Fruit fly (Drosophila melanogaster) whole organism, embryonic: Measurements from ENCODE around the gene Hsp22.

Experiments
- Antp ChIP-seq: fragments of 200-800 bp; sonication (Bioruptor generic); optimal IDR thresholded peaks from 3 replicates; lab custom pipeline; 2016; ENCODE audit warnings: missing biosample characterization, missing genetic modification characterization
- Atf3 ChIP-seq: fragments of 200-800 bp; sonication (Bioruptor generic); optimal IDR thresholded peaks from 3 replicates; lab custom pipeline; 2016; ENCODE audit warnings: missing biosample characterization, missing genetic modification characterization
- Bdp1 ChIP-seq: fragments of 200-800 bp; sonication (Bioruptor generic); optimal IDR thresholded peaks from 3 replicates; lab custom pipeline; 2016; ENCODE audit warnings: missing biosample characterization, missing genetic modification characterization
- CG10959 ChIP-seq: fragments of 200-800 bp; sonication (Bioruptor generic); IDR thresholded peaks from 2 replicates; pipeline ENCODE4 v1.3.6; 2022; ENCODE audit warnings: missing biosample characterization, missing genetic modification characterization
- CG11695 ChIP-seq: fragments of 200-800 bp; sonication (Bioruptor generic); IDR thresholded peaks from 3 replicates; pipeline ENCODE4 v1.3.6; 2022; ENCODE audit warnings: missing biosample characterization, missing genetic modification characterization
- CG12236 ChIP-seq: fragments of 200-800 bp; sonication (Bioruptor generic); optimal IDR thresholded peaks from 2 replicates; lab custom pipeline; 2016; ENCODE audit warnings: missing biosample characterization, missing genetic modification characterization
- CG14441 ChIP-seq: fragments of 200-800 bp; sonication (Bioruptor generic); IDR thresholded peaks from 2 replicates; pipeline ENCODE4 v1.3.6; 2022; ENCODE audit warnings: missing biosample characterization, missing genetic modification characterization
- CG15073 ChIP-seq: fragments of 200-800 bp; sonication (Bioruptor generic); optimal IDR thresholded peaks from 2 replicates; lab custom pipeline; 2016; ENCODE audit warnings: missing biosample characterization, missing genetic modification characterization
- CG15601 ChIP-seq: fragments of 200-800 bp; sonication (Bioruptor generic); optimal IDR thresholded peaks from 3 replicates; lab custom pipeline; 2019; ENCODE audit warnings: missing biosample characterization, mild to moderate bottlenecking, missing genetic modification characterization, moderate library complexity
- CG18476 ChIP-seq: fragments of 200-800 bp; sonication (Bioruptor generic); optimal IDR thresholded peaks from 2 replicates; lab custom pipeline; 2016; ENCODE audit warnings: missing biosample characterization, mild to moderate bottlenecking, missing genetic modification characterization
- CG18599 ChIP-seq: fragments of 200-800 bp; sonication (Bioruptor generic); optimal IDR thresholded peaks from 3 replicates; lab custom pipeline; 2017; ENCODE audit warnings: missing biosample characterization, missing genetic modification characterization, mild to moderate bottlenecking, moderate library complexity, missing genetic modification reagents
- CG18764 ChIP-seq: fragments of 200-800 bp; sonication (Bioruptor generic); optimal IDR thresholded peaks from 3 replicates; lab custom pipeline; 2016; ENCODE audit warnings: missing biosample characterization, missing genetic modification characterization
- CG30431 ChIP-seq: fragments of 200-800 bp; sonication (Bioruptor generic); optimal IDR thresholded peaks from 2 replicates; lab custom pipeline; 2017; ENCODE audit warnings: missing biosample characterization, missing genetic modification characterization
- CG3726 ChIP-seq: fragments of 200-800 bp; sonication (Bioruptor generic); IDR thresholded peaks from 3 replicates; pipeline ENCODE4, ENCODE4 v1.3.6; 2022; ENCODE audit warnings: missing biosample characterization, missing genetic modification characterization
- CG7357 ChIP-seq: fragments of 200-800 bp; sonication (Bioruptor generic); IDR thresholded peaks from 3 replicates; pipeline ENCODE4 v1.3.6; 2022; ENCODE audit warnings: missing biosample characterization, missing genetic modification characterization
- CG8944 ChIP-seq: fragments of 200-800 bp; sonication (Bioruptor generic); optimal IDR thresholded peaks from 3 replicates; lab custom pipeline; 2016; ENCODE audit warnings: missing biosample characterization, missing genetic modification characterization
- CG9876 ChIP-seq: fragments of 200-800 bp; sonication (Bioruptor generic); optimal IDR thresholded peaks from 2 replicates; lab custom pipeline; 2016; ENCODE audit warnings: missing biosample characterization, missing genetic modification characterization
- D ChIP-seq, 2 experiments: fragments of 200-800 bp in 1 of 2; fragments of >200 bp in 1 of 2; sonication (Bioruptor generic) in 1 of 2; optimal IDR thresholded peaks; 2 replicates in 1 of 2; 3 replicates in 1 of 2; lab custom pipeline; 2017; ENCODE audit warnings: mild to moderate bottlenecking in 1 of 2, missing biosample characterization in 1 of 2, missing genetic modification characterization in 1 of 2, missing genetic modification reagents in 1 of 2
- Dip2 ChIP-seq: fragments of 200-800 bp; sonication (Bioruptor generic); IDR thresholded peaks from 2 replicates; pipeline ENCODE4 v1.3.6; 2022; ENCODE audit warnings: missing biosample characterization, missing genetic modification characterization
- Doc3 ChIP-seq: fragments of 200-800 bp; sonication (Bioruptor generic); IDR thresholded peaks from 3 replicates; pipeline ENCODE4 v1.3.6; 2022; ENCODE audit warnings: missing biosample characterization, missing genetic modification characterization; ENCODE audit not compliant: partially characterized antibody
- HLH4C ChIP-seq: fragments of 200-800 bp; sonication (Bioruptor generic); IDR thresholded peaks from 3 replicates; pipeline ENCODE4 v1.3.6; 2022; ENCODE audit warnings: missing biosample characterization, missing genetic modification characterization; ENCODE audit not compliant: partially characterized antibody
- HLH54F ChIP-seq: fragments of 200-800 bp; sonication (Bioruptor generic); optimal IDR thresholded peaks from 3 replicates; lab custom pipeline; 2016; ENCODE audit warnings: missing biosample characterization, missing genetic modification characterization
- Hey ChIP-seq: fragments of 200-800 bp; sonication (Bioruptor generic); optimal IDR thresholded peaks from 3 replicates; lab custom pipeline; 2018; ENCODE audit warnings: missing biosample characterization, mild to moderate bottlenecking, missing genetic modification characterization
- Hr78 ChIP-seq, 2 experiments: fragments of 200-800 bp in 1 of 2; fragments of >200 bp in 1 of 2; sonication (Bioruptor generic) in 1 of 2; optimal IDR thresholded peaks; 2 replicates each; lab custom pipeline; 2017 to 2019; ENCODE audit warnings: missing biosample characterization in 2 of 2, missing genetic modification characterization in 2 of 2, mild to moderate bottlenecking in 1 of 2, moderate library complexity in 1 of 2
- Hsf ChIP-seq: fragments of 200-800 bp; sonication (Bioruptor generic); optimal IDR thresholded peaks from 3 replicates; lab custom pipeline; 2016; ENCODE audit warnings: missing biosample characterization, missing genetic modification characterization
- NfI ChIP-seq: fragments of 200-800 bp; sonication (Bioruptor generic); optimal IDR thresholded peaks from 3 replicates; lab custom pipeline; 2018; ENCODE audit warnings: missing biosample characterization, mild to moderate bottlenecking, missing genetic modification characterization, moderate library complexity
- Poxn ChIP-seq: fragments of 200-800 bp; sonication (Bioruptor generic); IDR thresholded peaks from 2 replicates; pipeline ENCODE4 v1.3.6; 2022; ENCODE audit warnings: missing biosample characterization, missing genetic modification characterization
- Ptx1 ChIP-seq: fragments of 200-800 bp; sonication (Bioruptor generic); IDR thresholded peaks from 2 replicates; pipeline ENCODE4 v1.3.6; 2022; ENCODE audit warnings: missing biosample characterization, missing genetic modification characterization
- Six4 ChIP-seq: fragments of 200-800 bp; sonication (Bioruptor generic); optimal IDR thresholded peaks from 2 replicates; lab custom pipeline; 2016; ENCODE audit warnings: missing biosample characterization, missing genetic modification characterization
- ara ChIP-seq: fragments of 200-800 bp; sonication (Bioruptor generic); IDR thresholded peaks from 2 replicates; pipeline ENCODE4 v1.3.6; 2022; ENCODE audit warnings: missing biosample characterization, missing genetic modification characterization
- bcd ChIP-seq: fragments of 200-800 bp; sonication (Bioruptor generic); optimal IDR thresholded peaks from 2 replicates; lab custom pipeline; 2017; ENCODE audit warnings: missing biosample characterization, mild to moderate bottlenecking, missing genetic modification characterization
- btn ChIP-seq: fragments of 200-800 bp; sonication (Bioruptor generic); optimal IDR thresholded peaks from 2 replicates; lab custom pipeline; 2016; ENCODE audit warnings: missing biosample characterization, missing genetic modification characterization
- ci ChIP-seq: fragments of 200-800 bp; sonication (Bioruptor generic); IDR thresholded peaks from 3 replicates; pipeline ENCODE4 v1.3.6; 2022; ENCODE audit warnings: missing biosample characterization, missing genetic modification characterization
- dysf ChIP-seq: fragments of 200-800 bp; sonication (Bioruptor generic); IDR thresholded peaks from 3 replicates; pipeline ENCODE4 v1.3.6; 2022; ENCODE audit warnings: missing biosample characterization, missing genetic modification characterization
- ewg ChIP-seq: fragments of 200-800 bp; sonication (Bioruptor generic); optimal IDR thresholded peaks from 3 replicates; lab custom pipeline; 2017; ENCODE audit warnings: mild to moderate bottlenecking, missing biosample characterization, missing genetic modification reagents, missing genetic modification characterization
- eyg ChIP-seq: fragments of 200-800 bp; sonication (Bioruptor generic); optimal IDR thresholded peaks from 3 replicates; lab custom pipeline; 2016; ENCODE audit warnings: missing biosample characterization, missing genetic modification characterization
- gt ChIP-seq: fragments of 200-800 bp; sonication (Bioruptor generic); IDR thresholded peaks from 2 replicates; pipeline ENCODE4 v1.3.6; 2022; ENCODE audit warnings: missing biosample characterization, missing genetic modification characterization
- insv ChIP-seq, 2 experiments: fragments of 200-800 bp; sonication (Bioruptor generic); optimal IDR thresholded peaks; 3 replicates each; lab custom pipeline; 2016 to 2018; ENCODE audit warnings: missing biosample characterization in 2 of 2, missing genetic modification characterization in 2 of 2
- lilli ChIP-seq: fragments of 200-800 bp; sonication (Bioruptor generic); optimal IDR thresholded peaks from 3 replicates; lab custom pipeline; 2016; ENCODE audit warnings: missing biosample characterization, missing genetic modification characterization
- lov ChIP-seq, 2 experiments: fragments of 200-800 bp in 1 of 2; fragments of >200 bp in 1 of 2; sonication (Bioruptor generic) in 1 of 2; IDR thresholded peaks in 1 of 2; optimal IDR thresholded peaks in 1 of 2; 2 replicates in 1 of 2; 3 replicates in 1 of 2; pipeline versions ENCODE4 v1.3.6 to Lab custom; 2017 to 2022; ENCODE audit warnings: missing biosample characterization in 1 of 2, missing genetic modification characterization in 1 of 2
- luna ChIP-seq: fragments of 200-800 bp; sonication (Bioruptor generic); optimal IDR thresholded peaks from 2 replicates; lab custom pipeline; 2016; ENCODE audit warnings: missing biosample characterization, missing genetic modification characterization
- nerfin-1 ChIP-seq: fragments of 200-800 bp; sonication (Bioruptor generic); optimal IDR thresholded peaks from 3 replicates; lab custom pipeline; 2019; ENCODE audit warnings: missing biosample characterization, mild to moderate bottlenecking, missing genetic modification characterization, moderate library complexity
- onecut ChIP-seq: fragments of 200-800 bp; sonication (Bioruptor generic); IDR thresholded peaks from 2 replicates; pipeline ENCODE4 v1.3.6; 2022; ENCODE audit warnings: missing biosample characterization, missing genetic modification characterization
- pan ChIP-seq, 4 experiments: fragments of >200 bp in 3 of 4; fragments of 200-800 bp in 1 of 4; sonication (Bioruptor generic) in 1 of 4; optimal IDR thresholded peaks in 3 of 4; IDR thresholded peaks in 1 of 4; 2 replicates each; pipeline versions ENCODE4 v1.3.6 to Lab custom; 2017 to 2022; ENCODE audit warnings: missing biosample characterization in 2 of 4, missing genetic modification characterization in 2 of 4, mixed read lengths in 1 of 4
- sim ChIP-seq: fragments of 200-800 bp; sonication (Bioruptor generic); IDR thresholded peaks from 2 replicates; pipeline ENCODE4 v1.3.6; 2022; ENCODE audit warnings: missing biosample characterization, missing genetic modification characterization
- stc ChIP-seq: fragments of 200-800 bp; sonication (Bioruptor generic); IDR thresholded peaks from 2 replicates; pipeline ENCODE4 v1.3.6; 2022; ENCODE audit warnings: missing biosample characterization, missing genetic modification characterization
- trem ChIP-seq: fragments of 200-800 bp; optimal IDR thresholded peaks from 3 replicates; lab custom pipeline; 2019; ENCODE audit warnings: missing biosample characterization, mild to moderate bottlenecking, missing genetic modification characterization, moderate library complexity
- zen ChIP-seq: fragments of 200-800 bp; sonication (Bioruptor generic); optimal IDR thresholded peaks from 3 replicates; lab custom pipeline; 2018; ENCODE audit warnings: missing biosample characterization, mild to moderate bottlenecking, missing genetic modification characterization, moderate library complexity
- zf30C ChIP-seq: fragments of 200-800 bp; sonication (Bioruptor generic); optimal IDR thresholded peaks from 3 replicates; lab custom pipeline; 2018; ENCODE audit warnings: missing biosample characterization, mild to moderate bottlenecking, missing genetic modification characterization

The Hsp22 gene

DNA sequence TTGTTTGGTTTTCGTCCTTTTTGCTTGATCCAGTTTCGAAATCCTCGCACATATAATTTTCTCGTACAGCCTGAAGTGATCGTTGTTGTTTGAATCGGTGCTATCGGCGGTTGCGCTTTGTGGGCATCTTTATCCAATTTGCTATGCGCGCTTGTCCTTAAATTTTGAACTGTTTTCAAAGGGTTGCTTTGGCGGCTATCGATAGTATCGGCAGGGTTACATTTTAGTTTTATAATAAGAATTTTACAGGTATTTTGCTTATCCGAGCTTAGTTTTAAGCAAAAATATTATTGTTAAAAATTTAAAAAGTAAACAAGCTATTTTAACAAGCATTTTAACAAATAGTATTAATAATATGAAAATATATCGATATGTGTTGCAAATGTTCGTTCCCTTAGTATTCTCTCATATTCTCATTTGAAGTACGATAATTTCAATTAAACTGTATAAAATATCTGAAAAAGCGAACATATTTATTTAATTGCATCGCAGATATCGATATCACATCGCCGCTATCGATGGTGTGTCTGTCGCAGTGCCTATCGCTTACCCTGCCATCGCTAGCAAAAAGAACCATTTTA lies 5.8 kb upstream of the Hsp22 start, which contains the start of the genes Klp67A and CG4452 (continued):
- peak; percentile 92 for TF ChIP-seq Doc3 (GFP tag; lab: Robert Waterston, UW)
- TF ChIP-seq NfI: no peak
- no peak for TF ChIP-seq Poxn (GFP tag; lab: Robert Waterston, UW)
- no peak for TF ChIP-seq lov (optimal IDR thresholded peaks at IDR 0.05; lab: Kevin White, UChicago)
- TF ChIP-seq lov (GFP tag; IDR thresholded peaks at IDR 0.05; lab: Robert Waterston, UW): no peak
- TF ChIP-seq nerfin-1 (tag; lab: Kevin White, UChicago): no peak
- no peak for TF ChIP-seq Antp
- no peak for TF ChIP-seq sim (GFP tag; lab: Robert Waterston, UW)
- no peak for TF ChIP-seq zf30C (GFP tag; lab: Kevin White, UChicago)
- TF ChIP-seq HLH4C (GFP tag; lab: Robert Waterston, UW): peak; percentile 92
- TF ChIP-seq Hey (tag; lab: Kevin White, UChicago): no peak
- no peak for TF ChIP-seq ara (GFP tag; lab: Robert Waterston, UW)
- TF ChIP-seq trem (tag; lab: Kevin White, UChicago): peak; percentile 77
- TF ChIP-seq CG12236: no peak
- TF ChIP-seq insv (GFP tag; optimal IDR thresholded peaks at IDR 0.05; lab: Kevin White, UChicago): peak in 1 of 2 experiments; percentile 39
- TF ChIP-seq dysf (GFP tag; lab: Robert Waterston, UW): peak; percentile 34; the same call in 2 of the 3 replicates
- no peak for TF ChIP-seq btn (GFP tag; lab: Kevin White, UChicago)
- TF ChIP-seq Bdp1: no peak
- TF ChIP-seq luna: no peak
- TF ChIP-seq zen: peak; percentile 69
- TF ChIP-seq HLH54F (GFP tag; lab: Kevin White, UChicago): no peak
- TF ChIP-seq CG7357: no peak
- peak; percentile 44; the same call in 1 of the 3 replicates for TF ChIP-seq ci (GFP tag; lab: Robert Waterston, UW)
- TF ChIP-seq Hsf: peak; percentile 48
- no peak for TF ChIP-seq Ptx1
- peak; percentile 60 for TF ChIP-seq CG15601 (tag; lab: Kevin White, UChicago)
- TF ChIP-seq CG10959 (GFP tag; lab: Robert Waterston, UW): no peak
- TF ChIP-seq ewg (GFP tag; lab: Kevin White, UChicago): peak; percentile 50
- no peak for TF ChIP-seq CG8944
- TF ChIP-seq eyg (GFP tag; lab: Kevin White, UChicago): no peak
- TF ChIP-seq pan (optimal IDR thresholded peaks at IDR 0.05; lab: Kevin White, UChicago): no peak
- TF ChIP-seq pan (GFP tag; optimal IDR thresholded peaks at IDR 0.05 in 1 of 2, IDR thresholded peaks at IDR 0.05 in 1 of 2): peak in 1 of 2 experiments; percentile 5
- no peak for TF ChIP-seq gt (GFP tag; lab: Robert Waterston, UW)
- 0 out of 2 replicates have a peak, but pooled peaks have one; percentile 13 for TF ChIP-seq CG14441
- no peak for TF ChIP-seq CG30431
- no peak for TF ChIP-seq Six4 (GFP tag; lab: Kevin White, UChicago)
- TF ChIP-seq CG9876 (GFP tag; lab: Kevin White, UChicago): no peak
- TF ChIP-seq CG3726 (GFP tag; lab: Robert Waterston, UW): no peak
- no peak for TF ChIP-seq Atf3 (GFP tag; lab: Kevin White, UChicago)
- no peak for TF ChIP-seq stc (GFP tag; lab: Robert Waterston, UW)
- TF ChIP-seq bcd (GFP tag; lab: Kevin White, UChicago): no peak
- peak; percentile 37 for TF ChIP-seq CG18476 (GFP tag; lab: Kevin White, UChicago)
- TF ChIP-seq onecut: no peak
- no peak for TF ChIP-seq Dip2 (GFP tag; lab: Robert Waterston, UW)
- TF ChIP-seq CG18764 (GFP tag; lab: Kevin White, UChicago): peak; percentile 17
- peak; percentile 45 for TF ChIP-seq CG18599 (GFP tag; lab: Kevin White, UChicago)
- TF ChIP-seq CG15073 (GFP tag; lab: Kevin White, UChicago): no peak
- TF ChIP-seq lilli (GFP tag; lab: Kevin White, UChicago): peak; percentile 58
- TF ChIP-seq Hr78 (GFP tag; optimal IDR thresholded peaks at IDR 0.05; lab: Kevin White, UChicago): no peak
- TF ChIP-seq D (optimal IDR thresholded peaks at IDR 0.05; lab: Kevin White, UChicago): no peak
- TF ChIP-seq D (GFP tag; optimal IDR thresholded peaks at IDR 0.05; lab: Kevin White, UChicago): no peak
- no peak for TF ChIP-seq CG11695
